Fruit fly (Drosophila melanogaster) whole organism, adult: ENCODE results near the gene CG15891.
A peak's percentile ranks its signal among the peaks of the same experiment; 100 is the strongest.

Experiments
- CG11617 ChIP-seq: fragments of 200-800 bp; sonication (Bioruptor generic); optimal IDR thresholded peaks from 2 replicates; lab custom pipeline; 2017; ENCODE audit warnings: mild to moderate bottlenecking, missing biosample characterization, missing genetic modification reagents, missing genetic modification characterization
- CG12768 ChIP-seq: fragments of 200-800 bp; sonication (Bioruptor generic); optimal IDR thresholded peaks from 2 replicates; lab custom pipeline; 2017; ENCODE audit warnings: missing biosample characterization, missing genetic modification characterization, mild to moderate bottlenecking, moderate library complexity, missing genetic modification reagents
- CG14711 ChIP-seq: fragments of 200-800 bp; sonication (Bioruptor generic); optimal IDR thresholded peaks from 2 replicates; lab custom pipeline; 2018; ENCODE audit warnings: missing biosample characterization, mild to moderate bottlenecking, missing genetic modification characterization, moderate library complexity
- CG1620 ChIP-seq: fragments of 200-800 bp; sonication (Bioruptor generic); optimal IDR thresholded peaks from 2 replicates; lab custom pipeline; 2016; ENCODE audit warnings: missing biosample characterization, missing genetic modification characterization
- CG33017 ChIP-seq: fragments of 200-800 bp; sonication (Bioruptor generic); optimal IDR thresholded peaks from 2 replicates; lab custom pipeline; 2018; ENCODE audit warnings: missing biosample characterization, mild to moderate bottlenecking, missing genetic modification characterization, moderate library complexity
- CG5204 ChIP-seq: fragments of 200-800 bp; sonication (Bioruptor generic); optimal IDR thresholded peaks from 2 replicates; lab custom pipeline; 2016; ENCODE audit warnings: missing biosample characterization, missing genetic modification characterization
- CG7045 ChIP-seq: fragments of 200-800 bp; sonication (Bioruptor generic); optimal IDR thresholded peaks from 2 replicates; lab custom pipeline; 2017; ENCODE audit warnings: missing biosample characterization, mild to moderate bottlenecking, missing genetic modification characterization
- CG7101 ChIP-seq: fragments of 200-800 bp; sonication (Bioruptor generic); optimal IDR thresholded peaks from 2 replicates; lab custom pipeline; 2018; ENCODE audit warnings: missing biosample characterization, mild to moderate bottlenecking, missing genetic modification characterization, moderate library complexity
- Clk ChIP-seq: fragments of 200-800 bp; sonication (Bioruptor generic); optimal IDR thresholded peaks from 2 replicates; lab custom pipeline; 2017; ENCODE audit warnings: missing biosample characterization, missing genetic modification characterization
- Crg-1 ChIP-seq: fragments of 200-800 bp; sonication (Bioruptor generic); optimal IDR thresholded peaks from 2 replicates; lab custom pipeline; 2016; ENCODE audit warnings: missing biosample characterization, missing genetic modification characterization
- Hr96 ChIP-seq: fragments of 200-800 bp; sonication (Bioruptor generic); optimal IDR thresholded peaks from 2 replicates; lab custom pipeline; 2016; ENCODE audit warnings: missing biosample characterization, missing genetic modification characterization
- Mnt ChIP-seq: fragments of 200-800 bp; sonication (Bioruptor generic); optimal IDR thresholded peaks from 2 replicates; lab custom pipeline; 2016; ENCODE audit warnings: missing biosample characterization, mild to moderate bottlenecking, missing genetic modification characterization
- bab1 ChIP-seq: fragments of 200-800 bp; sonication (Bioruptor generic); optimal IDR thresholded peaks from 3 replicates; lab custom pipeline; 2019; ENCODE audit warnings: missing biosample characterization, mild to moderate bottlenecking, missing genetic modification characterization, moderate library complexity
- cic ChIP-seq: fragments of 200-800 bp; sonication (Bioruptor generic); optimal IDR thresholded peaks from 2 replicates; lab custom pipeline; 2017; ENCODE audit warnings: missing biosample characterization, mild to moderate bottlenecking, missing genetic modification characterization, moderate library complexity
- cnc ChIP-seq, 2 experiments: fragments of >200 bp; optimal IDR thresholded peaks; 2 replicates each; lab custom pipeline; 2017
- kay ChIP-seq: fragments of 200-800 bp; sonication (Bioruptor generic); peaks from one replicate; lab custom pipeline; 2016; ENCODE audit warnings: missing biosample characterization, missing genetic modification characterization, borderline replicate concordance
- ovo ChIP-seq: fragments of 200-800 bp; sonication (Bioruptor generic); optimal IDR thresholded peaks from 2 replicates; lab custom pipeline; 2016; ENCODE audit warnings: missing biosample characterization, missing genetic modification characterization
- pad ChIP-seq: fragments of 200-800 bp; sonication (Bioruptor generic); optimal IDR thresholded peaks from 3 replicates; lab custom pipeline; 2017; ENCODE audit warnings: missing biosample characterization, missing genetic modification characterization, mild to moderate bottlenecking, moderate library complexity, missing genetic modification reagents
- tj ChIP-seq: fragments of 200-800 bp; sonication (Bioruptor generic); optimal IDR thresholded peaks from 3 replicates; lab custom pipeline; 2017; ENCODE audit warnings: missing biosample characterization, mild to moderate bottlenecking, missing genetic modification characterization, moderate library complexity
- toe ChIP-seq: fragments of 200-800 bp; sonication (Bioruptor generic); optimal IDR thresholded peaks from 2 replicates; lab custom pipeline; 2016; ENCODE audit warnings: missing biosample characterization, missing genetic modification characterization

CG15891 gene

DNA sequence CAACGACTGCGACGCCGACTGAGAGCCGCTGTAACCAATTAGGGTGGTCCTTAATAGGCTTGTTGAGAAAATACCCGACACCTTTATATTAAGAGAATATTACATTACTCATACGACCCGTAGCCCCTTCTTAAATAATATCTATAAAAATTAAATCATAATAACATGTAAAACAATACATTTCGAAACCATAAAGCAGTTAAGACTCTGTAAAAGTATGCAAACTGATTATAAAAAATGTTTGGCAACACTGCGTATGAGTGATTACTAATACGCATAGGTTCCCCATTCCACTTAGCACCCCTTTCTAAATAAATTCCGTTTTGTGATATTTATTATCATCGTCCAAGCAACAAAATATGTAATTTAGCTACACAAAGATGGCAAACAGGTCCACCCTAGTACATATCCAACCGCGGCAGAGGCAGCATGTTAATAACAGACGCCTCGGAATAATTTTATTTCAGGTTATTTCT, 45.5 kb upstream of the CG15891 start:
- TF ChIP-seq CG5204 (GFP tag; lab: Kevin White, UChicago) (peak; percentile 51), Clk (GFP tag; lab: Kevin White, UChicago) (no peak), CG11617 (GFP tag; lab: Kevin White, UChicago) (peak; percentile 88), CG1620 (GFP tag; lab: Kevin White, UChicago) (peak; percentile 46), Crg-1 (GFP tag; lab: Kevin White, UChicago) (peak; percentile 60), cic (GFP tag; lab: Kevin White, UChicago) (no peak), pad (GFP tag; lab: Kevin White, UChicago) (peak; percentile 77), kay (GFP tag; lab: Kevin White, UChicago) (no peak), tj (GFP tag; lab: Kevin White, UChicago) (peak; percentile 64), cnc (optimal IDR thresholded peaks at IDR 0.05; lab: Kevin White, UChicago) (no peak), bab1 (GFP tag; lab: Kevin White, UChicago) (peak; percentile 94), ovo (no peak), CG7045 (GFP tag; lab: Kevin White, UChicago) (peak; percentile 49), toe (no peak), Hr96 (peak; percentile 52), CG33017 (tag; lab: Kevin White, UChicago) (peak; percentile 17), CG7101 (tag; lab: Kevin White, UChicago) (peak; percentile 80), CG14711 (peak; percentile 60), CG12768 (GFP tag; lab: Kevin White, UChicago) (no peak)

DNA sequence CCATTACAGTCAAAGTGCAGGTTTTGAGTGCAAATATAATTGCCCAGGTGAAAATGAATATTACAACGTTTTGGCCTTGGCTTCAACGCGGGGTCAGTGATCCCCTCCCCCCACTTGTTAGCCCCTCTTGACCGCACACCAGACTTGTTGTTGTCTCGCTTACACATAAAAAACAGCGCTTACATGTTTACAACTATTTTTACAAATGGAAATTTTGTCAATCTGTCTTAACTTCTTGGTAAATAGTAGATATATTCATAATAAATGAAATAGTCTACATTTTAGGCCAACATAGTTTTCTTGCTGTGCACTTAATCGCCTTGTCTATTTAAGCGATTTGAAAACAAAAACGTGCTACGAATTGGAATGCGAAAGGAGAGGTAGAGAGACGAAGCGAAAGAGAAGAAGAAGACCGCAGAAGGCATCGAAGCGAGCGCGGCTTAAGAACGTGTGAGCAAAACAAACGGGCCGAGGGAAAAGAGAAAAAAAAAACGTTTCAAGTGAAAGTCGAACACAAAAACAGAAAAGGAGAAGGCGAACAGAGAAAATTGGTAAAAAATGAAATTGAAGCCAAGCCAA, 44.9 kb upstream of the CG15891 start:
- TF ChIP-seq Mnt (GFP tag; lab: Kevin White, UChicago) (no peak), CG14711 (peak; percentile 63), CG1620 (GFP tag; lab: Kevin White, UChicago) (peak; percentile 10), CG7101 (tag; lab: Kevin White, UChicago) (peak; percentile 39), CG7045 (GFP tag; lab: Kevin White, UChicago) (no peak), CG11617 (GFP tag; lab: Kevin White, UChicago) (no peak), CG33017 (tag; lab: Kevin White, UChicago) (peak; percentile 47)

DNA sequence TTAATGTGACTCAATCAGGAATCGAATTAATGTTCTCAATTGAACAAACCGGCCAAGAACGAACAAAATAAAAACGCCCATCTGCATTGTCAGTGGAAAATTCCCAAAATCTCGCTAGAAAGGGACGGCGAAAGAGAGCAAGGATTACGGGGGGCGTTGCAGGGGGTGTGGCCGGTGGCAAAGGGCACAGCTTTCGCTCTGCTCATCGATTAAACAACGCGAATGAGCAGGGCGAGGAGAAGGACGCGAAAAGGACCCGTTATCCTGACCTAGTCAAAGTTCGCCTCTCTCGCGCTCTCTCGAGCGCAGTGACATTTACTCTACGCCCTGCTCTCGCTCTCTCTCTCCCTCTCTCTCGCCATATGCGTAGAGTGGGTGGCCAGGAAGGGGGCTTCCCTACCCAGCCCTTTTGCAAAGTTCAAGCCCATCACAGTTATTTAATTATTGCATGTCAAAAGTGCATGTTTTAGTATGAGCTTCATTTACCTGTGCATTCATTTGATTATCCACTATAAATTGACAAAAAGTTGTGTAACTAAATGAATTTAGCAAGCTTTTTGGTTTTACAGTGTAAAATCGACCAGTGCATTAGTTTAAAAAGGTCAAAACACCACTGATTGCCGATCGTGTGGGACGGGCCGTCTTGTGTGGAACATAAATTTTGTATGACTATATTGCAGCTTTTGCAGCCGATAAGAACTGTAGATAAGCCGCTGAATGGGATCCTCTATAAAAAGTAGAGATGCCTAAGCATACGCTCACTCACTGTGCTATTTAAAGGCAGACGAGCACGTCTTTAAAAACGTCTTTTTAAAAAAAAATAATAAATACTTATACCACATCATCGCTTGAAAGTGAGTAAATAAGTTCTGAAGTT, 43.8 kb upstream of the CG15891 start:
- TF ChIP-seq tj (GFP tag; lab: Kevin White, UChicago) (peak; percentile 13), CG7045 (GFP tag; lab: Kevin White, UChicago) (no peak), bab1 (GFP tag; lab: Kevin White, UChicago) (no peak), CG7101 (tag; lab: Kevin White, UChicago) (peak; percentile 17), cic (GFP tag; lab: Kevin White, UChicago) (no peak), CG33017 (tag; lab: Kevin White, UChicago) (no peak), Clk (GFP tag; lab: Kevin White, UChicago) (no peak), toe (no peak), CG11617 (GFP tag; lab: Kevin White, UChicago) (no peak), kay (GFP tag; lab: Kevin White, UChicago) (no peak), CG12768 (GFP tag; lab: Kevin White, UChicago) (no peak), Crg-1 (GFP tag; lab: Kevin White, UChicago) (no peak)

DNA sequence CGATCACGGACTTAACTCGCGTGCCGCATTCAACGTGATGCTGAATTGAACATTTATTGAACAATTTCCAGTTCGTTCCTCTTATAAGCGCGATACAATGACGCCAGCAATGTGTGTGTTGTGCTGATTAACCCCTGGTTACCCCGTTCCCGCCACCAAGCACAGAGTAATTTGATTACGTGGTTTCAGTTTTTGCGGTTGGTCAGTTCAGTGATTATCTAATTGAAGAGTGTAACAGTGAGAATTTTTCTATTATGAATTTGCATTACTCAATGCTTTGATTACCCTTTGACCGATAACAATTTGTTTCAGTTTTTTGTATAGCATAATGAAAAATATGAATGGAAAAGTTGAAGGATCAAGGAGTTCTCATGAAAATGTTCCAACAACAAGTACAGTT, 42.6 kb upstream of the CG15891 start, which contains the start of gene CG3842:
CG3842 (plus strand) TSS at position 61 of the 400 bp plus-strand sequence.
- TF ChIP-seq Mnt (GFP tag; lab: Kevin White, UChicago) (no peak), CG1620 (GFP tag; lab: Kevin White, UChicago) (no peak), cic (GFP tag; lab: Kevin White, UChicago) (no peak), tj (GFP tag; lab: Kevin White, UChicago) (no peak), CG5204 (GFP tag; lab: Kevin White, UChicago) (no peak), CG7045 (GFP tag; lab: Kevin White, UChicago) (no peak), pad (GFP tag; lab: Kevin White, UChicago) (no peak), Clk (GFP tag; lab: Kevin White, UChicago) (no peak), kay (GFP tag; lab: Kevin White, UChicago) (no peak), toe (no peak)

DNA sequence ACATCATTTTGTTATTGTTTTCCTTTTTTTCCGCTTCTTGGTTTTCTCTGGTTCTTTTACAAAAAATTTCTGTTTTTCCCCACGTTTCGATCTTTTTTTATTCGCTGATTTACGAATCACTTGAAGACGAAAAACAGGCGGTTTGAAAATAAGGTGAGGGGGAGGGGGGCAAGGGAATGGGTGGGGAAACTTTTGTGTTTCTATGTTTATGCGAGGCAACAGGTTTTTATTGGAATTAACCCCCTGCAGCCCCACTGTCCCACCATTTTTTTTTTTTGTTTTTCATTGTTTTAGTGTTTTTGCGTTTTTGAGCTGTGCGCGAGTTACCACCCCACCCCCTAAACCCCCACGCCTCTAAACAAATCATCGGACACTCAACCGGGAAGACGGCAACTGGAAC, 39.8 kb upstream of the CG15891 start:
- TF ChIP-seq CG11617 (GFP tag; lab: Kevin White, UChicago) (no peak), Mnt (GFP tag; lab: Kevin White, UChicago) (no peak), kay (GFP tag; lab: Kevin White, UChicago) (no peak), CG5204 (GFP tag; lab: Kevin White, UChicago) (no peak), pad (GFP tag; lab: Kevin White, UChicago) (no peak), Clk (GFP tag; lab: Kevin White, UChicago) (no peak), CG33017 (tag; lab: Kevin White, UChicago) (no peak), CG7045 (GFP tag; lab: Kevin White, UChicago) (no peak), cic (GFP tag; lab: Kevin White, UChicago) (no peak)
